Worm (Caenorhabditis elegans) whole organism, L3 larva: ENCODE results near the gene skpo-1.

ENCODE experiments used
- fkh-10 ChIP-seq: sonication (generic microtip); optimal IDR thresholded peaks from 2 replicates; lab custom pipeline; 2017; ENCODE audit warnings: missing biosample characterization, missing genetic modification reagents, missing genetic modification characterization
- lsy-12 ChIP-seq: sonication (generic microtip); optimal IDR thresholded peaks from 2 replicates; lab custom pipeline; 2016; ENCODE audit warnings: mild to moderate bottlenecking, missing genetic modification characterization, missing compliant biosample characterization
- mdl-1 ChIP-seq: fragments of 150-350 bp; optimal IDR thresholded peaks from 2 replicates; lab custom pipeline; 2014; ENCODE audit warnings: missing biosample characterization, missing genetic modification characterization
- nhr-11 ChIP-seq: fragments of 150-350 bp; optimal IDR thresholded peaks from 2 replicates; lab custom pipeline; 2014; ENCODE audit warnings: missing biosample characterization, missing genetic modification characterization
- nhr-76 ChIP-seq: fragments of 150-350 bp; sonication (generic microtip); optimal IDR thresholded peaks from 5 replicates; lab custom pipeline; 2014; ENCODE audit warnings: missing biosample characterization, missing genetic modification characterization
- nhr-77 ChIP-seq: fragments of 150-350 bp; optimal IDR thresholded peaks from 2 replicates; lab custom pipeline; 2014; ENCODE audit warnings: missing biosample characterization, missing genetic modification characterization
- pha-4 ChIP-seq: fragments of 150-350 bp; optimal IDR thresholded peaks from 2 replicates; lab custom pipeline; 2014; ENCODE audit warnings: missing biosample characterization, missing genetic modification reagents, missing genetic modification characterization
- pqm-1 ChIP-seq: fragments of 150-350 bp; optimal IDR thresholded peaks from 2 replicates; lab custom pipeline; 2017; ENCODE audit warnings: missing biosample characterization, missing genetic modification characterization, inconsistent platforms
- skn-1 ChIP-seq: fragments of 150-350 bp; optimal IDR thresholded peaks from 2 replicates; lab custom pipeline; 2014; ENCODE audit warnings: missing biosample characterization, missing genetic modification characterization
- unc-62 ChIP-seq: fragments of 150-350 bp; sonication (generic microtip); optimal IDR thresholded peaks from 4 replicates; lab custom pipeline; 2014; ENCODE audit warnings: missing biosample characterization, missing genetic modification reagents, missing genetic modification characterization

DNA sequence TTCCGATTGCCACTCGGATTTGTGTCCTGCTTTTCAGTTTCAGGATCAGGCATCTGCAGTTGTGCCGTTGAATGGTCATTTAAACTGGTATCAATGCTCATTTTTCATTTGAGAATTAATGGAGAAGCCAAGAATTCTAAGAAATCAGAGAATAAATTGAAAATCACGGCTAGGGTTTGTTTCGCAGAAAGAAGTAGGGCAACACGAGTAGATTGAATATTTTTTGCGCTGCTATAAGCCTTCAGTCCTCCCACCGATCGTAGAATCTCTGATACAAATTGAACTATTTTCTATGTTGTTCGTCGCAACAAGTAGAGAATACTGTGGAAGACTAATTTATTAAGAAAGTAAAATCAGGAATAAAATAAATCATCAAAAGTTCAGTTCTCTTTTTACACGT lies 32.4 kb upstream of the skpo-1 start, which contains the start of gene acp-3:
- TF ChIP-seq mdl-1 (tag; lab: Kevin White, UChicago) (no peak), unc-62 (GFP tag; lab: Kevin White, UChicago) (no peak), pqm-1 (tag; lab: Kevin White, UChicago) (no peak), skn-1 (tag; lab: Kevin White, UChicago) (no peak), nhr-76 (no peak), lsy-12 (tag; lab: Kevin White, UChicago) (no peak), nhr-77 (tag; lab: Kevin White, UChicago) (no peak), nhr-11 (tag; lab: Kevin White, UChicago) (no peak), fkh-10 (no peak), pha-4 (tag; lab: Kevin White, UChicago) (no peak)
